Fruit fly (Drosophila melanogaster) whole organism, embryonic: Measurements from ENCODE around the gene CG18281.

Experiments
- CG10979 ChIP-seq: fragments of 200-800 bp; sonication (Bioruptor generic); optimal IDR thresholded peaks from 2 replicates; lab custom pipeline; 2018; ENCODE audit warnings: missing biosample characterization, mild to moderate bottlenecking, missing genetic modification characterization, moderate library complexity
- CG11093 ChIP-seq: fragments of 200-800 bp; sonication (Bioruptor generic); IDR thresholded peaks from 3 replicates; pipeline ENCODE4 v1.3.6; 2022; ENCODE audit warnings: missing biosample characterization, missing genetic modification characterization
- CG12104 ChIP-seq: fragments of 200-800 bp; sonication (Bioruptor generic); optimal IDR thresholded peaks from 3 replicates; lab custom pipeline; 2016; ENCODE audit warnings: missing biosample characterization, missing genetic modification characterization
- CG14050 ChIP-seq: fragments of 200-800 bp; sonication (Bioruptor generic); IDR thresholded peaks from 3 replicates; pipeline ENCODE4 v1.3.6; 2022; ENCODE audit warnings: missing biosample characterization, missing genetic modification characterization
- CG1603 ChIP-seq: fragments of 200-800 bp; sonication (Bioruptor generic); optimal IDR thresholded peaks from 2 replicates; lab custom pipeline; 2019; ENCODE audit warnings: missing biosample characterization, mild to moderate bottlenecking, missing genetic modification characterization, moderate library complexity
- CG17186 ChIP-seq: fragments of 200-800 bp; sonication (Bioruptor generic); optimal IDR thresholded peaks from 3 replicates; lab custom pipeline; 2017; ENCODE audit warnings: missing biosample characterization, missing genetic modification reagents, missing genetic modification characterization
- CG17328 ChIP-seq: fragments of 200-800 bp; sonication (Bioruptor generic); IDR thresholded peaks from 2 replicates; pipeline ENCODE4 v1.3.6; 2022; ENCODE audit warnings: missing biosample characterization, missing genetic modification characterization
- CG17359 ChIP-seq: fragments of 200-800 bp; sonication (Bioruptor generic); optimal IDR thresholded peaks from 3 replicates; lab custom pipeline; 2018; ENCODE audit warnings: missing biosample characterization, mild to moderate bottlenecking, missing genetic modification characterization, moderate library complexity
- CG18262 ChIP-seq: fragments of 200-800 bp; optimal IDR thresholded peaks from 3 replicates; lab custom pipeline; 2019; ENCODE audit warnings: missing biosample characterization, mild to moderate bottlenecking, missing genetic modification characterization, moderate library complexity
- CG18599 ChIP-seq: fragments of 200-800 bp; sonication (Bioruptor generic); optimal IDR thresholded peaks from 3 replicates; lab custom pipeline; 2017; ENCODE audit warnings: missing biosample characterization, missing genetic modification characterization, mild to moderate bottlenecking, moderate library complexity, missing genetic modification reagents
- CG2116 ChIP-seq: fragments of 200-800 bp; sonication (Bioruptor generic); optimal IDR thresholded peaks from 3 replicates; lab custom pipeline; 2018; ENCODE audit warnings: missing biosample characterization, mild to moderate bottlenecking, missing genetic modification characterization
- CG30020 ChIP-seq: fragments of 200-800 bp; optimal IDR thresholded peaks from 2 replicates; lab custom pipeline; 2019; ENCODE audit warnings: missing biosample characterization, mild to moderate bottlenecking, missing genetic modification characterization, moderate library complexity
- CG31224 ChIP-seq: fragments of 200-800 bp; sonication (Bioruptor generic); IDR thresholded peaks from 2 replicates; pipeline ENCODE4 v1.3.6; 2022; ENCODE audit warnings: missing biosample characterization, missing genetic modification characterization
- CG34224 ChIP-seq: fragments of 200-800 bp; sonication (Bioruptor generic); IDR thresholded peaks from 3 replicates; pipeline ENCODE4 v1.3.6; 2022; ENCODE audit warnings: missing biosample characterization, missing genetic modification characterization; ENCODE audit not compliant: partially characterized antibody
- CG4328 ChIP-seq: fragments of 200-800 bp; sonication (Bioruptor generic); optimal IDR thresholded peaks from 3 replicates; lab custom pipeline; 2017; ENCODE audit warnings: missing biosample characterization, missing genetic modification reagents, missing genetic modification characterization
- CG4707 ChIP-seq: fragments of 200-800 bp; sonication (Bioruptor generic); optimal IDR thresholded peaks from 2 replicates; lab custom pipeline; 2018; ENCODE audit warnings: missing biosample characterization, mild to moderate bottlenecking, missing genetic modification characterization, moderate library complexity
- CG4820 ChIP-seq: fragments of 200-800 bp; sonication (Bioruptor generic); optimal IDR thresholded peaks from 3 replicates; lab custom pipeline; 2016; ENCODE audit warnings: missing biosample characterization, missing genetic modification characterization
- CG5245 ChIP-seq: fragments of 200-800 bp; sonication (Bioruptor generic); optimal IDR thresholded peaks from 3 replicates; lab custom pipeline; 2016; ENCODE audit warnings: missing biosample characterization, missing genetic modification characterization
- CG7372 ChIP-seq: fragments of 200-800 bp; sonication (Bioruptor generic); IDR thresholded peaks from 2 replicates; pipeline ENCODE4 v1.3.6; 2022; ENCODE audit warnings: missing biosample characterization, missing genetic modification characterization
- CG9876 ChIP-seq: fragments of 200-800 bp; sonication (Bioruptor generic); optimal IDR thresholded peaks from 2 replicates; lab custom pipeline; 2016; ENCODE audit warnings: missing biosample characterization, missing genetic modification characterization
- CkIIα-i1 ChIP-seq: fragments of 200-800 bp; sonication (Bioruptor generic); IDR thresholded peaks from 2 replicates; pipeline ENCODE4 v1.3.6; 2022; ENCODE audit warnings: missing biosample characterization, missing genetic modification characterization
- Dip3 ChIP-seq: fragments of 200-800 bp; sonication (Bioruptor generic); optimal IDR thresholded peaks from 3 replicates; lab custom pipeline; 2016; ENCODE audit warnings: missing biosample characterization, missing genetic modification characterization
- Fer3 ChIP-seq: fragments of 200-800 bp; sonication (Bioruptor generic); optimal IDR thresholded peaks from 2 replicates; lab custom pipeline; 2018; ENCODE audit warnings: missing biosample characterization, mild to moderate bottlenecking, missing genetic modification characterization, moderate library complexity
- GATAe ChIP-seq: fragments of 200-800 bp; sonication (Bioruptor generic); conservative IDR thresholded peaks from 2 replicates; pipeline ENCODE4 v1.3.6; 2022; ENCODE audit warnings: missing biosample characterization, missing genetic modification characterization
- HmgD ChIP-seq: fragments of 200-800 bp; sonication (Bioruptor generic); optimal IDR thresholded peaks from 3 replicates; lab custom pipeline; 2016; ENCODE audit warnings: missing biosample characterization, missing genetic modification characterization
- Kr ChIP-seq: fragments of 200-800 bp; sonication (Bioruptor generic); optimal IDR thresholded peaks from 2 replicates; lab custom pipeline; 2017; ENCODE audit warnings: missing biosample characterization, mild to moderate bottlenecking, missing genetic modification characterization
- NC2α ChIP-seq: fragments of 200-800 bp; sonication (Bioruptor generic); optimal IDR thresholded peaks from 2 replicates; lab custom pipeline; 2016; ENCODE audit warnings: missing biosample characterization, missing genetic modification characterization
- Oli ChIP-seq: fragments of 200-800 bp; sonication (Bioruptor generic); optimal IDR thresholded peaks from 2 replicates; lab custom pipeline; 2018; ENCODE audit warnings: missing biosample characterization, mild to moderate bottlenecking, missing genetic modification characterization, moderate library complexity
- Ravus ChIP-seq: fragments of 200-800 bp; sonication (Bioruptor generic); IDR thresholded peaks from 2 replicates; pipeline ENCODE4 v1.3.6; 2022; ENCODE audit warnings: missing biosample characterization, missing genetic modification characterization
- ac ChIP-seq: fragments of 200-800 bp; sonication (Bioruptor generic); optimal IDR thresholded peaks from 3 replicates; lab custom pipeline; 2017; ENCODE audit warnings: missing biosample characterization, mild to moderate bottlenecking, missing genetic modification characterization
- al ChIP-seq: fragments of 200-800 bp; sonication (Bioruptor generic); IDR thresholded peaks from 2 replicates; pipeline ENCODE4 v1.3.6; 2022; ENCODE audit warnings: missing biosample characterization, missing genetic modification characterization
- ase ChIP-seq: fragments of 200-800 bp; sonication (Bioruptor generic); IDR thresholded peaks from 3 replicates; pipeline ENCODE4 v1.3.6; 2022; ENCODE audit warnings: missing biosample characterization, missing genetic modification characterization
- bab2 ChIP-seq: fragments of 200-800 bp; sonication (Bioruptor generic); optimal IDR thresholded peaks from 2 replicates; lab custom pipeline; 2016; ENCODE audit warnings: missing biosample characterization, missing genetic modification characterization
- cg ChIP-seq: fragments of 200-800 bp; sonication (Bioruptor generic); optimal IDR thresholded peaks from 3 replicates; lab custom pipeline; 2019; ENCODE audit warnings: missing biosample characterization, mild to moderate bottlenecking, missing genetic modification characterization, moderate library complexity
- croc ChIP-seq: fragments of 200-800 bp; sonication (Bioruptor generic); conservative IDR thresholded peaks from 3 replicates; pipeline ENCODE4 v1.3.6; 2022; ENCODE audit warnings: missing biosample characterization, missing genetic modification characterization
- emc ChIP-seq: fragments of 200-800 bp; sonication (Bioruptor generic); optimal IDR thresholded peaks from 2 replicates; lab custom pipeline; 2016; ENCODE audit warnings: missing biosample characterization, missing genetic modification characterization
- fd96Cb ChIP-seq: fragments of 200-800 bp; sonication (Bioruptor generic); optimal IDR thresholded peaks from 2 replicates; lab custom pipeline; 2018; ENCODE audit warnings: missing biosample characterization, mild to moderate bottlenecking, missing genetic modification characterization, moderate library complexity
- ftz-f1 ChIP-seq: fragments of 200-800 bp; sonication (Bioruptor generic); optimal IDR thresholded peaks from 2 replicates; lab custom pipeline; 2016; ENCODE audit warnings: missing biosample characterization, missing genetic modification characterization
- insv ChIP-seq, 2 experiments: fragments of 200-800 bp; sonication (Bioruptor generic); optimal IDR thresholded peaks; 3 replicates each; lab custom pipeline; 2016 to 2018; ENCODE audit warnings: missing biosample characterization in 2 of 2, missing genetic modification characterization in 2 of 2
- oc ChIP-seq: fragments of 200-800 bp; sonication (Bioruptor generic); optimal IDR thresholded peaks from 2 replicates; lab custom pipeline; 2018; ENCODE audit warnings: missing biosample characterization, mild to moderate bottlenecking, missing genetic modification characterization, moderate library complexity
- phol ChIP-seq: fragments of 200-800 bp; sonication (Bioruptor generic); optimal IDR thresholded peaks from 3 replicates; lab custom pipeline; 2018; ENCODE audit warnings: missing biosample characterization, mild to moderate bottlenecking, missing genetic modification characterization, moderate library complexity
- psq ChIP-seq: fragments of 200-800 bp; sonication (Bioruptor generic); optimal IDR thresholded peaks from 2 replicates; lab custom pipeline; 2017; ENCODE audit warnings: missing biosample characterization, missing genetic modification characterization
- pum ChIP-seq: fragments of 200-800 bp; sonication (Bioruptor generic); optimal IDR thresholded peaks from 2 replicates; lab custom pipeline; 2016; ENCODE audit warnings: missing biosample characterization, missing genetic modification characterization
- repo ChIP-seq: fragments of 200-800 bp; sonication (Bioruptor generic); optimal IDR thresholded peaks from 2 replicates; lab custom pipeline; 2016; ENCODE audit warnings: missing biosample characterization, missing genetic modification characterization
- so ChIP-seq: fragments of 200-800 bp; sonication (Bioruptor generic); IDR thresholded peaks from 3 replicates; pipeline ENCODE4 v1.3.6; 2022; ENCODE audit warnings: missing biosample characterization, missing genetic modification characterization
- toy ChIP-seq: fragments of 200-800 bp; sonication (Bioruptor generic); IDR thresholded peaks from 2 replicates; pipeline ENCODE4 v1.3.6; 2022; ENCODE audit warnings: missing biosample characterization, missing genetic modification characterization
- trem ChIP-seq: fragments of 200-800 bp; optimal IDR thresholded peaks from 3 replicates; lab custom pipeline; 2019; ENCODE audit warnings: missing biosample characterization, mild to moderate bottlenecking, missing genetic modification characterization, moderate library complexity
- wdn ChIP-seq: fragments of 200-800 bp; sonication (Bioruptor generic); IDR thresholded peaks from 2 replicates; pipeline ENCODE4 v1.3.6; 2022; ENCODE audit warnings: missing biosample characterization, missing genetic modification characterization
- z ChIP-seq: fragments of 200-800 bp; sonication (Bioruptor generic); IDR thresholded peaks from 3 replicates; pipeline ENCODE4 v1.3.6; 2022; ENCODE audit warnings: missing biosample characterization, missing genetic modification characterization

CG18281 gene

DNA sequence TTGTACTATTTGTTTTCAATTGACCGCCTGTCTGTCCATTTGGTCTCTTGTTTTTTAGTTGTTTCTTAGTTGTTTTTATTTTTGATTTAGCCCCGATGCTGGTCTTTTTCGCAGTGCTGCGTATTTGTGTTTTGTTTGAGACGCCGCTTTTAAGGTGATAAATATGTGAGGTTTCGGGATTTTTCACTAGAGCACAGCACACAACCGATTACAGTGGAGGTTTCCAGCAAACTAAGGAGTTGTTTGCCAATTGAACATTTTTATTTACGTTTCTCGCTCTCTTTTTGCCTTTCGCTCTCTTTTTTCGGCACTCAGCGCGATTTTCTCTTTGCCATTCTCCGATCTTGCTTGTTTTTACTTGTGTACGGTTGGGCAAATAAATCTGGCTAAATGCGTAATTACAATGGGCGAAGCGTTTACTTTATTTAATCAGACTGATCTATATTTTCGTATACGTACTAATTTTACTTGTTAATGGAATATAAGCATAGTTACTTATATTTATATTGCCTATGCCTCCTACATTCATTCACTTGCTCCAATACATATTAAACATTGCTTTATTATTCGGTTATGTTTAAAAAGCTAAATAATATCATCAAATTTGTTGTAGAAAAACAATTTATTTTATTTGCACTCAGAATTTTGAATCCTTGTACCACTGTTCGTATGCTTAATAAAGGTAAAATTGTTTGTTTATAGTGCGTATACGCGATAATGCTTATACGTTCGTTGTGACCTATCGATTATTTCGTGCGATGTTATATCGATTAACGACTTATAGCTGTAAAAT lies 40.7 kb downstream of the CG18281 start, which contains the start of gene Rcd2 (continued):
- TF ChIP-seq ac (GFP tag; lab: Kevin White, UChicago) (peak; percentile 33), HmgD (GFP tag; lab: Kevin White, UChicago) (no peak), Ravus (GFP tag; lab: Robert Waterston, UW) (peak; percentile 15; the same call in 1 of the 2 replicates), ftz-f1 (no peak), so (GFP tag; lab: Robert Waterston, UW) (peak; percentile 82), bab2 (peak; percentile 68), ase (GFP tag; lab: Robert Waterston, UW) (peak; percentile 55; the same call in 1 of the 3 replicates), CG2116 (GFP tag; lab: Kevin White, UChicago) (peak; percentile 32), CG5245 (GFP tag; lab: Kevin White, UChicago) (peak; percentile 6), NC2α (no peak), CG1603 (tag; lab: Kevin White, UChicago) (peak; percentile 76), CG4328 (GFP tag; lab: Kevin White, UChicago) (peak; percentile 86), CG9876 (GFP tag; lab: Kevin White, UChicago) (no peak), CG4820 (GFP tag; lab: Kevin White, UChicago) (peak; percentile 29), Dip3 (peak; percentile 64), CG30020 (tag; lab: Kevin White, UChicago) (peak; percentile 44), CG34224 (peak; percentile 95), fd96Cb (tag; lab: Kevin White, UChicago) (peak; percentile 70), CG18262 (peak; percentile 84), insv (GFP tag; optimal IDR thresholded peaks at IDR 0.05; lab: Kevin White, UChicago) (peak in 1 of 2 experiments; percentile 54), CG17186 (GFP tag; lab: Kevin White, UChicago) (peak; percentile 7), wdn (GFP tag; lab: Robert Waterston, UW) (peak; percentile 31; the same call in 1 of the 2 replicates), al (GFP tag; lab: Robert Waterston, UW) (peak; percentile 80), pum (GFP tag; lab: Kevin White, UChicago) (peak; percentile 41), trem (tag; lab: Kevin White, UChicago) (peak; percentile 39), CG18599 (peak; percentile 91), repo (GFP tag; lab: Kevin White, UChicago) (no peak), CG17328 (peak; percentile 62; the same call in 1 of the 2 replicates), oc (tag; lab: Kevin White, UChicago) (peak; percentile 59), CG12104 (GFP tag; lab: Kevin White, UChicago) (peak; percentile 46), CG17359 (tag; lab: Kevin White, UChicago) (peak; percentile 84), CG10979 (tag; lab: Kevin White, UChicago) (peak; percentile 75), Kr (no peak), cg (GFP tag; lab: Kevin White, UChicago) (no peak), Fer3 (tag; lab: Kevin White, UChicago) (peak; percentile 93), psq (GFP tag; lab: Kevin White, UChicago) (peak; percentile 47), z (GFP tag; lab: Robert Waterston, UW) (no peak), GATAe (GFP tag; lab: Robert Waterston, UW) (no peak), Oli (tag; lab: Kevin White, UChicago) (peak; percentile 80), CG14050 (GFP tag; lab: Robert Waterston, UW) (no peak; the same call in 1 of the 3 replicates), toy (GFP tag; lab: Robert Waterston, UW) (peak; percentile 73), CG7372 (GFP tag; lab: Robert Waterston, UW) (peak; percentile 92), CG31224 (GFP tag; lab: Robert Waterston, UW) (peak; percentile 71; the same call in 1 of the 2 replicates), phol (peak; percentile 66), CG11093 (GFP tag; lab: Robert Waterston, UW) (no peak; the same call in 2 of the 3 replicates), CkIIα-i1 (no peak), CG4707 (GFP tag; lab: Kevin White, UChicago) (peak; percentile 58), croc (GFP tag; lab: Robert Waterston, UW) (no peak), emc (peak; percentile 57)
